Fruit fly (Drosophila melanogaster) whole organism, embryonic: ENCODE measurements around the gene Sem1.

ENCODE experiments used
- Asciz ChIP-seq: fragments of 200-800 bp; sonication (Bioruptor generic); optimal IDR thresholded peaks from 2 replicates; lab custom pipeline; 2017; ENCODE audit warnings: missing biosample characterization, mild to moderate bottlenecking, missing genetic modification characterization, missing genetic modification reagents
- B-H1 ChIP-seq: fragments of 200-800 bp; sonication (Bioruptor generic); IDR thresholded peaks from 3 replicates; pipeline ENCODE4 v1.3.6; 2022; ENCODE audit warnings: missing biosample characterization, missing genetic modification characterization
- BEAF-32 ChIP-seq: fragments of 200-800 bp; sonication (Bioruptor generic); optimal IDR thresholded peaks from 3 replicates; lab custom pipeline; 2017; ENCODE audit warnings: missing biosample characterization, missing genetic modification characterization, mild to moderate bottlenecking, moderate library complexity, missing genetic modification reagents
- Bteb2 ChIP-seq: fragments of 200-800 bp; sonication (Bioruptor generic); optimal IDR thresholded peaks from 2 replicates; lab custom pipeline; 2016; ENCODE audit warnings: missing biosample characterization, missing genetic modification characterization
- CG10543 ChIP-seq: fragments of 200-800 bp; sonication (Bioruptor generic); optimal IDR thresholded peaks from 3 replicates; lab custom pipeline; 2017; ENCODE audit warnings: missing biosample characterization, mild to moderate bottlenecking, missing genetic modification characterization, moderate library complexity
- CG11695 ChIP-seq: fragments of 200-800 bp; sonication (Bioruptor generic); IDR thresholded peaks from 3 replicates; pipeline ENCODE4 v1.3.6; 2022; ENCODE audit warnings: missing biosample characterization, missing genetic modification characterization
- CG12071 ChIP-seq: fragments of 200-800 bp; sonication (Bioruptor generic); optimal IDR thresholded peaks from 3 replicates; lab custom pipeline; 2018; ENCODE audit warnings: missing biosample characterization, mild to moderate bottlenecking, missing genetic modification characterization
- CG12155 ChIP-seq: fragments of 200-800 bp; sonication (Bioruptor generic); optimal IDR thresholded peaks from 3 replicates; lab custom pipeline; 2016; ENCODE audit warnings: missing biosample characterization, missing genetic modification characterization
- CG14050 ChIP-seq: fragments of 200-800 bp; sonication (Bioruptor generic); IDR thresholded peaks from 3 replicates; pipeline ENCODE4 v1.3.6; 2022; ENCODE audit warnings: missing biosample characterization, missing genetic modification characterization
- CG16813 ChIP-seq: fragments of 200-800 bp; sonication (Bioruptor generic); IDR thresholded peaks from 3 replicates; pipeline ENCODE4 v1.3.6; 2022; ENCODE audit warnings: missing biosample characterization, missing genetic modification characterization; ENCODE audit not compliant: partially characterized antibody
- CG1792 ChIP-seq: fragments of 200-800 bp; sonication (Bioruptor generic); optimal IDR thresholded peaks from 2 replicates; lab custom pipeline; 2016; ENCODE audit warnings: missing biosample characterization, missing genetic modification characterization
- CG31441 ChIP-seq: fragments of 200-800 bp; sonication (Bioruptor generic); IDR thresholded peaks from 2 replicates; pipeline ENCODE4 v1.3.6; 2022; ENCODE audit warnings: missing biosample characterization, missing genetic modification characterization
- CG3726 ChIP-seq: fragments of 200-800 bp; sonication (Bioruptor generic); IDR thresholded peaks from 3 replicates; pipeline ENCODE4, ENCODE4 v1.3.6; 2022; ENCODE audit warnings: missing biosample characterization, missing genetic modification characterization
- CG7987 ChIP-seq: fragments of 200-800 bp; sonication (Bioruptor generic); optimal IDR thresholded peaks from 2 replicates; lab custom pipeline; 2018; ENCODE audit warnings: missing biosample characterization, mild to moderate bottlenecking, missing genetic modification characterization, moderate library complexity
- CG9437 ChIP-seq: fragments of 200-800 bp; sonication (Bioruptor generic); optimal IDR thresholded peaks from 2 replicates; lab custom pipeline; 2018; ENCODE audit warnings: missing biosample characterization, mild to moderate bottlenecking, missing genetic modification characterization
- CG9609 ChIP-seq: fragments of 200-800 bp; sonication (Bioruptor generic); optimal IDR thresholded peaks from 3 replicates; lab custom pipeline; 2016; ENCODE audit warnings: missing biosample characterization, missing genetic modification characterization
- Chrac-16 ChIP-seq: fragments of 200-800 bp; sonication (Bioruptor generic); optimal IDR thresholded peaks from 3 replicates; lab custom pipeline; 2016; ENCODE audit warnings: missing biosample characterization, missing genetic modification characterization
- Doc3 ChIP-seq: fragments of 200-800 bp; sonication (Bioruptor generic); IDR thresholded peaks from 3 replicates; pipeline ENCODE4 v1.3.6; 2022; ENCODE audit warnings: missing biosample characterization, missing genetic modification characterization; ENCODE audit not compliant: partially characterized antibody
- Gug ChIP-seq: fragments of 200-800 bp; sonication (Bioruptor generic); IDR thresholded peaks from 4 replicates; pipeline ENCODE4 v1.3.6; 2022; ENCODE audit warnings: missing biosample characterization, missing genetic modification characterization
- H15 ChIP-seq: fragments of 200-800 bp; sonication (Bioruptor generic); IDR thresholded peaks from 3 replicates; pipeline ENCODE4 v1.3.6; 2022; ENCODE audit warnings: missing biosample characterization, missing genetic modification characterization
- H2.0 ChIP-seq: fragments of 200-800 bp; sonication (Bioruptor generic); IDR thresholded peaks from 2 replicates; pipeline ENCODE4 v1.3.6; 2022; ENCODE audit warnings: missing biosample characterization, missing genetic modification characterization
- HLH4C ChIP-seq: fragments of 200-800 bp; sonication (Bioruptor generic); IDR thresholded peaks from 3 replicates; pipeline ENCODE4 v1.3.6; 2022; ENCODE audit warnings: missing biosample characterization, missing genetic modification characterization; ENCODE audit not compliant: partially characterized antibody
- Hand ChIP-seq: fragments of 200-800 bp; sonication (Bioruptor generic); optimal IDR thresholded peaks from 2 replicates; lab custom pipeline; 2017; ENCODE audit warnings: mild to moderate bottlenecking, missing biosample characterization, missing genetic modification reagents, missing genetic modification characterization
- Hmx ChIP-seq: fragments of 200-800 bp; sonication (Bioruptor generic); optimal IDR thresholded peaks from 2 replicates; lab custom pipeline; 2016; ENCODE audit warnings: missing biosample characterization, missing genetic modification characterization
- Jarid2 ChIP-seq: fragments of 200-800 bp; sonication (Bioruptor generic); optimal IDR thresholded peaks from 3 replicates; lab custom pipeline; 2017; ENCODE audit warnings: mild to moderate bottlenecking, missing biosample characterization, missing genetic modification reagents, missing genetic modification characterization
- Mad ChIP-seq: fragments of 200-800 bp; sonication (Bioruptor generic); optimal IDR thresholded peaks from 2 replicates; lab custom pipeline; 2016; ENCODE audit warnings: missing biosample characterization, missing genetic modification characterization
- Mrtf ChIP-seq: fragments of 200-800 bp; sonication (Bioruptor generic); IDR thresholded peaks from 3 replicates; pipeline ENCODE4 v1.3.6; 2022; ENCODE audit warnings: missing biosample characterization, missing genetic modification characterization
- NC2β ChIP-seq: fragments of 200-800 bp; sonication (Bioruptor generic); optimal IDR thresholded peaks from 2 replicates; lab custom pipeline; 2016; ENCODE audit warnings: missing biosample characterization, missing genetic modification characterization
- Pdp1 ChIP-seq, 2 experiments: fragments of 200-800 bp; sonication (Bioruptor generic); optimal IDR thresholded peaks; 3 replicates each; lab custom pipeline; 2016; ENCODE audit warnings: missing biosample characterization in 2 of 2, missing genetic modification characterization in 2 of 2, mild to moderate bottlenecking in 1 of 2, moderate library complexity in 1 of 2
- Scr ChIP-seq: fragments of 200-800 bp; sonication (Bioruptor generic); IDR thresholded peaks from 2 replicates; pipeline ENCODE4 v1.3.6; 2022; ENCODE audit warnings: missing biosample characterization, missing genetic modification characterization; ENCODE audit not compliant: partially characterized antibody
- Side ChIP-seq: fragments of 200-800 bp; sonication (Bioruptor generic); optimal IDR thresholded peaks from 2 replicates; lab custom pipeline; 2016; ENCODE audit warnings: missing biosample characterization, missing genetic modification characterization
- abd-A ChIP-seq: fragments of 200-800 bp; sonication (Bioruptor generic); optimal IDR thresholded peaks from 3 replicates; lab custom pipeline; 2019; ENCODE audit warnings: missing biosample characterization, mild to moderate bottlenecking, missing genetic modification characterization, moderate library complexity
- ato ChIP-seq: fragments of 200-800 bp; sonication (Bioruptor generic); IDR thresholded peaks from 2 replicates; pipeline ENCODE4 v1.3.6; 2022; ENCODE audit warnings: missing biosample characterization, missing genetic modification characterization; ENCODE audit not compliant: partially characterized antibody
- cato ChIP-seq: fragments of 200-800 bp; sonication (Bioruptor generic); optimal IDR thresholded peaks from 2 replicates; lab custom pipeline; 2016; ENCODE audit warnings: missing biosample characterization, missing genetic modification characterization, borderline replicate concordance
- chif ChIP-seq, 2 experiments: fragments of 200-800 bp; sonication (Bioruptor generic); optimal IDR thresholded peaks; 3 replicates each; lab custom pipeline; 2016; ENCODE audit warnings: missing biosample characterization in 2 of 2, missing genetic modification characterization in 2 of 2
- da ChIP-seq: fragments of 200-800 bp; sonication (Bioruptor generic); optimal IDR thresholded peaks from 2 replicates; lab custom pipeline; 2016; ENCODE audit warnings: missing biosample characterization, missing genetic modification characterization
- ems ChIP-seq: fragments of 200-800 bp; sonication (Bioruptor generic); optimal IDR thresholded peaks from 3 replicates; lab custom pipeline; 2016; ENCODE audit warnings: missing biosample characterization, missing genetic modification characterization
- gfzf ChIP-seq: fragments of 200-800 bp; sonication (Bioruptor generic); optimal IDR thresholded peaks from 2 replicates; lab custom pipeline; 2016; ENCODE audit warnings: missing biosample characterization, mild to moderate bottlenecking, missing genetic modification characterization, moderate library complexity
- salm ChIP-seq: fragments of 200-800 bp; sonication (Bioruptor generic); optimal IDR thresholded peaks from 2 replicates; lab custom pipeline; 2018; ENCODE audit warnings: missing biosample characterization, mild to moderate bottlenecking, missing genetic modification characterization
- scrt ChIP-seq: fragments of 200-800 bp; sonication (Bioruptor generic); optimal IDR thresholded peaks from 2 replicates; lab custom pipeline; 2018; ENCODE audit warnings: missing biosample characterization, mild to moderate bottlenecking, missing genetic modification characterization, moderate library complexity
- seq ChIP-seq: fragments of 200-800 bp; sonication (Bioruptor generic); IDR thresholded peaks from 2 replicates; pipeline ENCODE4 v1.3.6; 2022; ENCODE audit warnings: missing biosample characterization, missing genetic modification characterization
- shn ChIP-seq: fragments of 200-800 bp; sonication (Bioruptor generic); optimal IDR thresholded peaks from 3 replicates; lab custom pipeline; 2016; ENCODE audit warnings: missing biosample characterization, missing genetic modification characterization
- sr ChIP-seq: fragments of 200-800 bp; sonication (Bioruptor generic); IDR thresholded peaks from 3 replicates; pipeline ENCODE4 v1.3.6; 2022; ENCODE audit warnings: missing biosample characterization, missing genetic modification characterization
- tll ChIP-seq, 2 experiments: fragments of 200-800 bp in 1 of 2; fragments of >200 bp in 1 of 2; sonication (Bioruptor generic) in 1 of 2; optimal IDR thresholded peaks; 2 replicates each; lab custom pipeline; 2017 to 2019; ENCODE audit warnings: missing biosample characterization in 2 of 2, missing genetic modification characterization in 2 of 2, mild to moderate bottlenecking in 1 of 2, moderate library complexity in 1 of 2
- tup ChIP-seq: fragments of 200-800 bp; sonication (Bioruptor generic); optimal IDR thresholded peaks from 2 replicates; lab custom pipeline; 2016; ENCODE audit warnings: missing biosample characterization, mild to moderate bottlenecking, missing genetic modification characterization, moderate library complexity
- tx ChIP-seq: fragments of 200-800 bp; sonication (Bioruptor generic); optimal IDR thresholded peaks from 2 replicates; lab custom pipeline; 2016; ENCODE audit warnings: missing biosample characterization, missing genetic modification characterization
- vnd ChIP-seq: fragments of 200-800 bp; sonication (Bioruptor generic); IDR thresholded peaks from 3 replicates; pipeline ENCODE4 v1.3.6; 2022; ENCODE audit warnings: missing biosample characterization, missing genetic modification characterization; ENCODE audit not compliant: partially characterized antibody

The Sem1 gene

DNA sequence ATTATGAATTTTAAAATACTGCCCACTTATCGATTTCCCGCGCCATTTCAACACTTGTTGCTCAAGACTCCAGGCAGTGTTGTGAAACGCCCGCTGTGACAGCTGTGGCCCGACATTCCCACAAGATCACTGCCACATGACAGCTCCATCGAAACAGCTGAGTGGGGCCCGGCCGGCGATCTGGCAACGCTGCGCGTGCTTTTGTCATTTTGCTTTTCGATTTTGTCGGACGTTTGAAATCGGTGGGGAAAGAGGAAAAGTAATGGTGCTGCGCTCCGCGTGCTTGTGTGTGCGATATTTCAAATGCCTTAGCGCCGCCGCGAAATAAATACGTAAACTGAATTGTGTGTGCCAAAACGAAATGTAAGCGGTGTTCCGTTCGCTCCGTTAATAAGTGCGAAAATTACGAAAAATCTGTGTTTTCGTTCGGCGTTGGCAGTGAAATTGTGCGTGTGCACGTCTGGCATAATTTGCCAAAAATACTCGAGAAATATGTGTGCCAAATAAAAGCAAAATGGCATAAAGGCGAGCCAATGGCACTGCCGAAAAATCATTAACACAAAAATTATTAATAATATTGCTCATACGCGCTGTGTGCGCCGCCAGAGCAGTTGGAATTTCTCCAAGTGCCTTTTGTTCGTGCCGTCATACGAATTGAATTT is 21.5 kb upstream of the Sem1 start (continued):
- TF ChIP-seq tup (GFP tag; lab: Kevin White, UChicago), result no peak
- TF ChIP-seq CG12071 (GFP tag; lab: Kevin White, UChicago), result peak; percentile 42
- TF ChIP-seq HLH4C (GFP tag; lab: Robert Waterston, UW), result peak; percentile 59
- peak; percentile 65 for TF ChIP-seq NC2β (GFP tag; lab: Kevin White, UChicago)
- peak; percentile 66 for TF ChIP-seq BEAF-32
- peak; percentile 17 for TF ChIP-seq CG9609 (GFP tag; lab: Kevin White, UChicago)
- 0 out of 3 replicates have a peak, but pooled peaks have one; percentile 52 for TF ChIP-seq CG3726 (GFP tag; lab: Robert Waterston, UW)
- TF ChIP-seq shn (GFP tag; lab: Kevin White, UChicago), result peak; percentile 51
- TF ChIP-seq Bteb2 (GFP tag; lab: Kevin White, UChicago), result no peak
- peak; percentile 59 for TF ChIP-seq Mad
- peak in 1 of 2 experiments; percentile 2 for TF ChIP-seq tll (GFP tag; optimal IDR thresholded peaks at IDR 0.05; lab: Kevin White, UChicago)
- peak; percentile 65; the same call in 2 of the 3 replicates for TF ChIP-seq Mrtf
- 0 out of 2 replicates have a peak, but pooled peaks have one; percentile 17 for TF ChIP-seq CG31441
- TF ChIP-seq CG11695 (GFP tag; lab: Robert Waterston, UW), result peak; percentile 53; the same call in 1 of the 3 replicates
- no peak for TF ChIP-seq salm (tag; lab: Kevin White, UChicago)
- peak; percentile 91 for TF ChIP-seq ato (GFP tag; lab: Robert Waterston, UW)
- TF ChIP-seq Hand, result peak; percentile 55
- no peak for TF ChIP-seq Chrac-16 (GFP tag; lab: Kevin White, UChicago)
- peak; percentile 27 for TF ChIP-seq gfzf
- peak; percentile 47; the same call in 2 of the 3 replicates for TF ChIP-seq Doc3 (GFP tag; lab: Robert Waterston, UW)
- peak; percentile 65 for TF ChIP-seq abd-A
- peak; percentile 26; the same call in 1 of the 3 replicates for TF ChIP-seq H15
- TF ChIP-seq vnd (GFP tag; lab: Robert Waterston, UW), result peak; percentile 42; the same call in 1 of the 3 replicates
- peak; percentile 48 for TF ChIP-seq Jarid2
- peak; percentile 71 for TF ChIP-seq Scr (GFP tag; lab: Robert Waterston, UW)
- TF ChIP-seq CG7987, result peak; percentile 84
- TF ChIP-seq sr, result peak; percentile 6; the same call in 1 of the 3 replicates
- peak; percentile 34; the same call in 2 of the 3 replicates for TF ChIP-seq B-H1 (GFP tag; lab: Robert Waterston, UW)
- TF ChIP-seq ems (GFP tag; lab: Kevin White, UChicago), result peak; percentile 47
- peak; percentile 68 for TF ChIP-seq CG16813
- TF ChIP-seq Hmx (GFP tag; lab: Kevin White, UChicago), result no peak
- TF ChIP-seq seq (GFP tag; lab: Robert Waterston, UW), result peak; percentile 60; the same call in 1 of the 2 replicates
- no peak; the same call in none of the 2 replicates for TF ChIP-seq H2.0 (GFP tag; lab: Robert Waterston, UW)
- peak; percentile 22 for TF ChIP-seq Asciz (GFP tag; lab: Kevin White, UChicago)
- TF ChIP-seq da (GFP tag; lab: Kevin White, UChicago), result no peak
- TF ChIP-seq Gug (GFP tag; lab: Robert Waterston, UW), result peak; percentile 59; the same call in 3 of the 4 replicates
- no peak for TF ChIP-seq cato (GFP tag; lab: Kevin White, UChicago)
- peak; percentile 11 to 26 for TF ChIP-seq Pdp1 (GFP tag; optimal IDR thresholded peaks at IDR 0.05; lab: Kevin White, UChicago)
- no peak for TF ChIP-seq CG1792 (GFP tag; lab: Kevin White, UChicago)
- TF ChIP-seq scrt (GFP tag; lab: Kevin White, UChicago), result peak; percentile 98
- peak; percentile 53 for TF ChIP-seq Side (GFP tag; lab: Kevin White, UChicago)
- TF ChIP-seq CG10543, result peak; percentile 78
- peak in 1 of 2 experiments; percentile 2 for TF ChIP-seq chif (GFP tag; optimal IDR thresholded peaks at IDR 0.05; lab: Kevin White, UChicago)
- TF ChIP-seq tx (GFP tag; lab: Kevin White, UChicago), result peak; percentile 4
- peak; percentile 84 for TF ChIP-seq CG9437 (GFP tag; lab: Kevin White, UChicago)
- TF ChIP-seq CG12155 (GFP tag; lab: Kevin White, UChicago), result peak; percentile 0
- TF ChIP-seq CG14050, result peak; percentile 22; the same call in 1 of the 3 replicates
